Fruit fly (Drosophila melanogaster) whole organism: ENCODE results near the gene Meics.

Experiments
- CG8478 ChIP-seq: fragments of >200 bp; optimal IDR thresholded peaks from 2 replicates; lab custom pipeline; 2018; ENCODE audit warnings: inconsistent platforms
- Dll ChIP-seq: fragments of >200 bp; optimal IDR thresholded peaks from 2 replicates; lab custom pipeline; 2017
- pan ChIP-seq: fragments of >200 bp; optimal IDR thresholded peaks from 2 replicates; lab custom pipeline; 2017
- psq ChIP-seq: fragments of >200 bp; optimal IDR thresholded peaks from 2 replicates; lab custom pipeline; 2017

DNA sequence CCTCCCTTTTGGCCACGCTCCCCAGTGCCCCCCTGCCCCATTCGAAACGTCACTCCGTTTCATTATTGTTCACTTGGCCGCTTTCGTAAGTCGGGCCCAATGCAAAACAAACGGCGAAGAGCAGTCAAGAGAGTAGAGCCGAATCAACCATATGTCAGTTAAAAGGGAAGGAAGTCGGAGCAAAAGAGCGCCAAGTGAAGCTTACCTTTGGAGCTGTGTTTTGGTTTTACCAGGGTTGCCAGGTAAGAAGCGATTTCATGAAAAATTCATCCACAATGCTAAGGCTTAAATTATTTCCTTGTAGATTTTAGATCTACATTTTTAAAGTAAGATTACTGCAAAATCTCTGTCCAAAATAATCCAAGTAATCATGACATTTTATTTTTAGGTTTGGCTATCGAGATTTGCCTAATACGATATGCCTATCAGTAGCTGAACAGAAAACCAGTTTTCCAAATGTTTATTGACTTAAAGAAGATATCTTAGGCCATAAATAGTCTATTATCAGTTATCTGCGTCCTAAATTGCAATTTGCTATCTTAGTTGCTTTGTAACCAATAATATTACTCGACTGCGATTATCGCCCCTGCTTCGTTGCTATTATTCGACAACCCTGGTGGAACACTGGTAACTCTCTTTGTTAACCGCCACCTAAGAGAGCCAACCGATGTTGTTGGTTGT is 25.9 kb downstream of the Meics start:
- TF ChIP-seq CG8478 (lab: Kevin White, UChicago) = no peak
- no peak for TF ChIP-seq Dll (lab: Kevin White, UChicago)
- TF ChIP-seq pan (lab: Kevin White, UChicago) = no peak
- TF ChIP-seq psq (lab: Kevin White, UChicago) = no peak
